Fruit fly (Drosophila melanogaster): ENCODE measurements around the gene spartin.
A peak's percentile ranks its signal among the peaks of the same experiment; 100 is the strongest.

DNA sequence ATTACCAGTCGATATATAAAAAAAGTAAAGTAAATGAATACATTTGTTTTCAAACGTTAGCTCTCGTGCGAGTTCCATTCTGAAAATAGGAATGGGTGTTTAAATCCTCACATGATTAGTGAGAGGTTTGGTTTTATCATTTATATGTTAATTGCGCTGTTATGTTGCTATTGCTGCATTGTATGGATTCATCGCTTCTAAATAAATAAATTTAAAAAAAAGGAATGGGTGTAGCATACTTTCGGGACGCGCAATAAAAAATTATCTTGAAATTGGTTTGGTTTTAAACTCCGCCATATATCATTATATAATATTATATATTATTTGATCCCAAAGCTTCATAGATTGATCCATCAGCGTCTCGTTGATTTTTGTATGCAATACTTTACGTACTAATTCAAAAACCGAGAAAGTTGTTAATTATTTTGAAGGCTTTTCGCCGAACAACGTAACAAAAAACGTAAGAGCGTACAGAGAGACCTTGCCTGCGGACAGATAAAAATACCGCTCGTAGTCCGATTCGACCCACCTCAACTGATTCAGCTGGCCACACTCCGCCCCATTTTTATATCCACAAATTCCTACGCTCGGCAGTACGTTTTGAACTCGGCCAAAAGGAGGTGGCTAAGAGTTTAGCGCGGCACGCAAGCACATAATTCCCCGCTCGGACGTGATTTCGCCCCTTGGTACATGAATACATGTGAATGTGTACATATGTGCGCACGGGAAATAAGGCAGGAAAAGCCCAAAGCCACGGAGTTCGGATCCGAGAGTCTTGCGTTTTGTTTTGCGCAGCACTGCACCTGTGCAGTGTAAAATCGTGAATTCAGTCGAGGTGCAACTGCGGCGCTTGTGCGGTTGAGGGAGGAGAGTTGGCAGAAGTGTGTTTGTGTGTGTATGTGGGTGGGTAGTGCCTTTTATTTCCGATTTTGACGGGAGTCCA, 4.7 kb downstream of the spartin start, which contains the start of gene smash:
- TF ChIP-seq Clk (GFP tag; optimal IDR thresholded peaks at IDR 0.05), result no peak
- no peak for TF ChIP-seq cnc (optimal IDR thresholded peaks at IDR 0.05)
- peak; percentile 54 for TF ChIP-seq CG1620 (GFP tag; optimal IDR thresholded peaks at IDR 0.05)
- TF ChIP-seq CG14711 (tag; optimal IDR thresholded peaks at IDR 0.05), result peak; percentile 15
- TF ChIP-seq ovo (GFP tag; optimal IDR thresholded peaks at IDR 0.05), result no peak
- TF ChIP-seq kay (GFP tag; ENCODE audit: borderline replicate concordance), result peak; percentile 40

Measured in whole organism, adult.